Worm (Caenorhabditis elegans) whole organism, L2 larva: Measurements from ENCODE around the gene T05G5.4.

Source experiments
- C34F6.9 ChIP-seq: fragments of 150-350 bp; optimal IDR thresholded peaks from 2 replicates; lab custom pipeline; 2014; ENCODE audit warnings: missing biosample characterization, missing genetic modification characterization
- F13H6.1 ChIP-seq: sonication (generic microtip); optimal IDR thresholded peaks from 2 replicates; lab custom pipeline; 2016; ENCODE audit warnings: missing genetic modification characterization, missing compliant biosample characterization
- R02D3.7 ChIP-seq: fragments of 150-350 bp; optimal IDR thresholded peaks from 2 replicates; lab custom pipeline; 2014; ENCODE audit warnings: missing biosample characterization, missing genetic modification characterization
- Y55F3AM.14 ChIP-seq: fragments of 200-800 bp; sonication (Bioruptor generic); optimal IDR thresholded peaks from 2 replicates; lab custom pipeline; 2018; ENCODE audit warnings: mild to moderate bottlenecking, missing genetic modification characterization, missing compliant biosample characterization
- ZK546.5 ChIP-seq: sonication (generic microtip); optimal IDR thresholded peaks from 2 replicates; lab custom pipeline; 2017; ENCODE audit warnings: missing biosample characterization, missing genetic modification characterization
- alr-1 ChIP-seq: fragments of 150-350 bp; optimal IDR thresholded peaks from 2 replicates; lab custom pipeline; 2014; ENCODE audit warnings: missing biosample characterization, missing genetic modification characterization
- aly-2 ChIP-seq: fragments of 150-350 bp; optimal IDR thresholded peaks from 2 replicates; lab custom pipeline; 2014; ENCODE audit warnings: missing biosample characterization, missing genetic modification characterization
- ama-1 ChIP-seq: fragments of 150-350 bp; optimal IDR thresholded peaks from 2 replicates; lab custom pipeline; 2018; ENCODE audit warnings: inconsistent platforms
- blmp-1 ChIP-seq: sonication (generic microtip); optimal IDR thresholded peaks from 2 replicates; lab custom pipeline; 2017; ENCODE audit warnings: missing genetic modification characterization, mild to moderate bottlenecking, missing compliant biosample characterization, antibody characterized with exemption, moderate library complexity; ENCODE audit not compliant: insufficient read depth
- ceh-16 ChIP-seq: fragments of 150-350 bp; optimal IDR thresholded peaks from 2 replicates; lab custom pipeline; 2014; ENCODE audit warnings: missing biosample characterization, missing genetic modification characterization
- ceh-82 ChIP-seq: fragments of 150-350 bp; optimal IDR thresholded peaks from 2 replicates; lab custom pipeline; 2014; ENCODE audit warnings: missing biosample characterization, missing genetic modification characterization
- crh-2 ChIP-seq: sonication (generic microtip); optimal IDR thresholded peaks from 2 replicates; lab custom pipeline; 2017; ENCODE audit warnings: missing biosample characterization, missing genetic modification characterization
- dmd-4 ChIP-seq: sonication (generic microtip); optimal IDR thresholded peaks from 2 replicates; lab custom pipeline; 2017; ENCODE audit warnings: missing biosample characterization, missing genetic modification characterization
- egl-27 ChIP-seq: sonication (generic microtip); optimal IDR thresholded peaks from 3 replicates; lab custom pipeline; 2017; ENCODE audit warnings: missing biosample characterization, missing genetic modification reagents, missing genetic modification characterization
- elt-1 ChIP-seq: fragments of 150-350 bp; optimal IDR thresholded peaks from 2 replicates; lab custom pipeline; 2014; ENCODE audit warnings: missing biosample characterization, missing genetic modification characterization
- elt-3 ChIP-seq: sonication (generic microtip); optimal IDR thresholded peaks from 2 replicates; lab custom pipeline; 2017; ENCODE audit warnings: missing biosample characterization, missing genetic modification characterization
- fos-1 ChIP-seq: fragments of 150-350 bp; optimal IDR thresholded peaks from 2 replicates; lab custom pipeline; 2014; ENCODE audit warnings: missing biosample characterization, missing genetic modification characterization
- gmeb-1 ChIP-seq: fragments of 150-350 bp; optimal IDR thresholded peaks from 2 replicates; lab custom pipeline; 2014; ENCODE audit warnings: missing biosample characterization, missing genetic modification characterization
- lin-11 ChIP-seq: fragments of 150-350 bp; sonication (generic microtip); optimal IDR thresholded peaks from 2 replicates; lab custom pipeline; 2014; ENCODE audit warnings: missing biosample characterization, missing genetic modification characterization, inconsistent platforms, mixed read lengths
- lin-13 ChIP-seq: fragments of 150-350 bp; optimal IDR thresholded peaks from 2 replicates; lab custom pipeline; 2014; ENCODE audit warnings: missing biosample characterization, missing genetic modification reagents, missing genetic modification characterization
- lin-39 ChIP-seq: fragments of 150-350 bp; optimal IDR thresholded peaks from 2 replicates; lab custom pipeline; 2014; ENCODE audit warnings: missing biosample characterization, missing genetic modification reagents, missing genetic modification characterization
- lsy-2 ChIP-seq, 2 experiments: fragments of 150-350 bp in 1 of 2; sonication (generic microtip) in 1 of 2; optimal IDR thresholded peaks; 2 replicates each; lab custom pipeline; 2014 to 2017; ENCODE audit warnings: missing biosample characterization in 2 of 2, missing genetic modification characterization in 2 of 2
- mab-5 ChIP-seq: fragments of 150-350 bp; optimal IDR thresholded peaks from 2 replicates; lab custom pipeline; 2014; ENCODE audit warnings: missing biosample characterization, missing genetic modification characterization
- mbf-1 ChIP-seq: sonication (generic microtip); optimal IDR thresholded peaks from 2 replicates; lab custom pipeline; 2017; ENCODE audit warnings: missing biosample characterization, missing genetic modification characterization
- mdl-1 ChIP-seq, 2 experiments: fragments of 150-350 bp in 1 of 2; sonication (generic microtip) in 1 of 2; optimal IDR thresholded peaks; 2 replicates each; lab custom pipeline; 2017; ENCODE audit warnings: missing biosample characterization in 2 of 2, missing genetic modification characterization in 2 of 2
- nhr-10 ChIP-seq: sonication (generic microtip); optimal IDR thresholded peaks from 2 replicates; lab custom pipeline; 2017; ENCODE audit warnings: missing biosample characterization, missing genetic modification characterization
- nhr-11 ChIP-seq: fragments of 150-350 bp; optimal IDR thresholded peaks from 2 replicates; lab custom pipeline; 2014; ENCODE audit warnings: missing biosample characterization, missing genetic modification characterization
- nhr-12 ChIP-seq: fragments of 150-350 bp; optimal IDR thresholded peaks from 2 replicates; lab custom pipeline; 2014; ENCODE audit warnings: missing biosample characterization, missing genetic modification characterization
- nhr-129 ChIP-seq: fragments of 150-350 bp; optimal IDR thresholded peaks from 2 replicates; lab custom pipeline; 2014; ENCODE audit warnings: missing biosample characterization, missing genetic modification characterization
- nhr-21 ChIP-seq: fragments of 150-350 bp; optimal IDR thresholded peaks from 2 replicates; lab custom pipeline; 2014; ENCODE audit warnings: missing biosample characterization, missing genetic modification characterization
- nhr-23 ChIP-seq: fragments of 150-350 bp; optimal IDR thresholded peaks from 2 replicates; lab custom pipeline; 2014; ENCODE audit warnings: missing biosample characterization, missing genetic modification reagents, missing genetic modification characterization
- nhr-237 ChIP-seq: fragments of 150-350 bp; optimal IDR thresholded peaks from 2 replicates; lab custom pipeline; 2014; ENCODE audit warnings: missing biosample characterization, missing genetic modification characterization
- nhr-25 ChIP-seq: fragments of 150-350 bp; sonication (generic microtip); optimal IDR thresholded peaks from 3 replicates; lab custom pipeline; 2014; ENCODE audit warnings: missing biosample characterization, missing genetic modification characterization
- nhr-6 ChIP-seq: fragments of 150-350 bp; optimal IDR thresholded peaks from 2 replicates; lab custom pipeline; 2014; ENCODE audit warnings: missing biosample characterization, missing genetic modification characterization
- nhr-77 ChIP-seq: fragments of 150-350 bp; optimal IDR thresholded peaks from 2 replicates; lab custom pipeline; 2014; ENCODE audit warnings: missing biosample characterization, missing genetic modification characterization
- peb-1 ChIP-seq: fragments of 150-350 bp; optimal IDR thresholded peaks from 2 replicates; lab custom pipeline; 2014; ENCODE audit warnings: missing biosample characterization, missing genetic modification characterization
- sem-4 ChIP-seq: fragments of 150-350 bp; optimal IDR thresholded peaks from 2 replicates; lab custom pipeline; 2014; ENCODE audit warnings: missing biosample characterization, missing genetic modification reagents, missing genetic modification characterization
- skn-1 ChIP-seq: sonication (generic microtip); optimal IDR thresholded peaks from 2 replicates; lab custom pipeline; 2017; ENCODE audit warnings: missing biosample characterization, missing genetic modification characterization
- sma-3 ChIP-seq: sonication (generic microtip); optimal IDR thresholded peaks from 2 replicates; lab custom pipeline; 2016; ENCODE audit warnings: missing genetic modification reagents, missing genetic modification characterization, missing compliant biosample characterization
- sma-9 ChIP-seq, 2 experiments: fragments of 150-350 bp in 1 of 2; sonication (generic microtip) in 1 of 2; optimal IDR thresholded peaks; 2 replicates each; lab custom pipeline; 2014 to 2016; ENCODE audit warnings: missing genetic modification characterization in 2 of 2, mild to moderate bottlenecking in 1 of 2, missing biosample characterization in 1 of 2, missing compliant biosample characterization in 1 of 2, missing genetic modification reagents in 1 of 2, moderate library complexity in 1 of 2
- snpc-4 ChIP-seq: fragments of 150-350 bp; optimal IDR thresholded peaks from 2 replicates; lab custom pipeline; 2014; ENCODE audit warnings: missing biosample characterization, missing genetic modification characterization
- unc-39 ChIP-seq: fragments of 150-350 bp; optimal IDR thresholded peaks from 2 replicates; lab custom pipeline; 2014; ENCODE audit warnings: missing biosample characterization, missing genetic modification characterization
- unc-55 ChIP-seq: fragments of 150-350 bp; sonication (generic microtip); optimal IDR thresholded peaks from 3 replicates; lab custom pipeline; 2014; ENCODE audit warnings: missing biosample characterization, missing genetic modification reagents, missing genetic modification characterization
- unc-62 ChIP-seq: fragments of 150-350 bp; optimal IDR thresholded peaks from 2 replicates; lab custom pipeline; 2014; ENCODE audit warnings: missing biosample characterization, missing genetic modification reagents, missing genetic modification characterization
- zag-1 ChIP-seq: fragments of 150-350 bp; optimal IDR thresholded peaks from 2 replicates; lab custom pipeline; 2014; ENCODE audit warnings: missing biosample characterization, missing genetic modification characterization
- ztf-1 ChIP-seq: fragments of 200-800 bp; sonication (Bioruptor generic); conservative IDR thresholded peaks from 2 replicates; pipeline ENCODE4 v1.3.6; 2022; ENCODE audit warnings: missing genetic modification characterization, missing compliant biosample characterization
- ztf-11 ChIP-seq: sonication (generic microtip); optimal IDR thresholded peaks from 2 replicates; lab custom pipeline; 2017; ENCODE audit warnings: missing biosample characterization, missing genetic modification characterization
- ztf-4 ChIP-seq: fragments of 150-350 bp; optimal IDR thresholded peaks from 2 replicates; lab custom pipeline; 2014; ENCODE audit warnings: missing biosample characterization, missing genetic modification characterization

T05G5.4 gene

ce11 chrIII:9780254-9780653 is 31.5 kb downstream of the T05G5.4 start, which contains the start of gene sqv-3:
Gene sqv-3, minus strand, starts transcription at chrIII:9780354.
- TF ChIP-seq peb-1 (tag; lab: Kevin White, UChicago) (no peak), nhr-11 (tag; lab: Kevin White, UChicago) (no peak), gmeb-1 (tag; lab: Kevin White, UChicago) (no peak)

DNA sequence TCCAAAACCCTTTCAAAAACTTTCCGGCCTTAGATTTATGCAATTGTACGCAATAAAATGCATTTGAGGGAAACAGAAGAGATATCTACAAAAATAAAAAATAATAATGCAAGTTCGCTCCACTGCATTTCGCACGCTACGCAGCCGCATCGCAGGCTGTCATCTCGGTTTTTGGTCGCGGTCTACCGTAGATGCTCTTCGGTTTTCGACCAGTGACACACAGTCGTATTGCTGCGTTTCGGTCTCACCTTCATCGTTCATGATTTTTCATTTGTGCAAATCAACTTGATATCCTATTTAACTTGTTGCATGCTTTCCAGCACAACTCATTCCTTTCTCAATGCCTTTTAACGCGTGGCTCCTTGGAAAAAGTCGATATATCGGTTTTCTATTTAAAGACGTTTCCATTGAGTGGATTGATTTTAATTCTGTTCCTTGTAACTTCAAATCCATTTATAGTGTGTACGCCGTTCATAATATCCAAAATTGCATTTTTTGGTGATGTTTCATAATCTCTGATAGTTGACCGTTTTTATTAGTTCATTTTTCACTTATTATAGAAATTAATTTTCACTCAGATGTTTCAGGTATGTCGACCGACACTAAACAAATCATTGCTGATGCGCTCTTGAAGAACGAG is 32.1 kb downstream of the T05G5.4 start, which contains the start of gene vha-1:
Gene vha-1, plus strand, starts transcription at position 590 of the 640 bp plus-strand sequence.
- no peak for TF ChIP-seq nhr-11 (tag; lab: Kevin White, UChicago)
- no peak for TF ChIP-seq dmd-4 (tag; lab: Kevin White, UChicago)
- peak; percentile 43 for TF ChIP-seq mab-5 (tag; lab: Kevin White, UChicago)
- TF ChIP-seq blmp-1 (tag; lab: Kevin White, UChicago) = peak; percentile 56
- TF ChIP-seq C34F6.9 = peak; percentile 98
- peak; percentile 74 for TF ChIP-seq F13H6.1 (tag; lab: Kevin White, UChicago)
- no peak for TF ChIP-seq nhr-10 (tag; lab: Kevin White, UChicago)
- no peak for TF ChIP-seq nhr-77 (tag; lab: Kevin White, UChicago)
- TF ChIP-seq nhr-6 (tag; lab: Kevin White, UChicago) = peak; percentile 39
- TF ChIP-seq lin-13 (GFP tag; lab: Kevin White, UChicago) = peak; percentile 85
- TF ChIP-seq Y55F3AM.14 (GFP tag; lab: Kevin White, UChicago) = no peak
- TF ChIP-seq sma-3 (GFP tag; lab: Kevin White, UChicago) = peak; percentile 83
- TF ChIP-seq ztf-11 = no peak
- no peak for TF ChIP-seq mbf-1 (tag; lab: Kevin White, UChicago)
- peak; percentile 75 for TF ChIP-seq nhr-25 (tag; lab: Kevin White, UChicago)
- no peak for TF ChIP-seq skn-1 (tag; lab: Kevin White, UChicago)
- peak; percentile 97 for TF ChIP-seq unc-55 (GFP tag; lab: Kevin White, UChicago)
- TF ChIP-seq ceh-82 (tag; lab: Kevin White, UChicago) = peak; percentile 55
- TF ChIP-seq elt-3 (tag; lab: Kevin White, UChicago) = no peak
- no peak for TF ChIP-seq ceh-16 (tag; lab: Kevin White, UChicago)
- TF ChIP-seq sma-9 (GFP tag; optimal IDR thresholded peaks at IDR 0.05; lab: Kevin White, UChicago) = peak; percentile 40
- no peak for TF ChIP-seq sma-9 (tag; optimal IDR thresholded peaks at IDR 0.05; lab: Kevin White, UChicago)
- TF ChIP-seq ZK546.5 (tag; lab: Kevin White, UChicago) = peak; percentile 42
- TF ChIP-seq ztf-1 (GFP tag; lab: Robert Waterston, UW) = no peak
- peak; percentile 78 for TF ChIP-seq ama-1 (lab: Kevin White, UChicago)
- TF ChIP-seq crh-2 (tag; lab: Kevin White, UChicago) = peak; percentile 95
- TF ChIP-seq peb-1 (tag; lab: Kevin White, UChicago) = no peak
- no peak for TF ChIP-seq nhr-237
- TF ChIP-seq zag-1 = peak; percentile 69
- TF ChIP-seq sem-4 (tag; lab: Kevin White, UChicago) = no peak
- peak; percentile 79 for TF ChIP-seq gmeb-1 (tag; lab: Kevin White, UChicago)
- peak; percentile 88 for TF ChIP-seq nhr-129 (tag; lab: Kevin White, UChicago)
- TF ChIP-seq egl-27 (tag; lab: Kevin White, UChicago) = peak; percentile 46
- no peak for TF ChIP-seq nhr-12 (tag; lab: Kevin White, UChicago)
- no peak for TF ChIP-seq elt-1
- TF ChIP-seq lsy-2 (tag; optimal IDR thresholded peaks at IDR 0.05; lab: Kevin White, UChicago) = peak; percentile 78 to 94
- TF ChIP-seq unc-39 (tag; lab: Kevin White, UChicago) = no peak
- TF ChIP-seq unc-62 (GFP tag; lab: Kevin White, UChicago) = no peak
- TF ChIP-seq mdl-1 (tag; optimal IDR thresholded peaks at IDR 0.05; lab: Kevin White, UChicago) = peak in 1 of 2 experiments; percentile 41
- TF ChIP-seq snpc-4 (tag; lab: Kevin White, UChicago) = peak; percentile 53
- TF ChIP-seq nhr-23 (tag; lab: Kevin White, UChicago) = no peak
- peak; percentile 81 for TF ChIP-seq nhr-21
- TF ChIP-seq lin-39 (tag; lab: Kevin White, UChicago) = no peak
- TF ChIP-seq fos-1 (tag; lab: Kevin White, UChicago) = peak; percentile 99
- no peak for TF ChIP-seq alr-1 (tag; lab: Kevin White, UChicago)
- peak; percentile 11 for TF ChIP-seq R02D3.7 (tag; lab: Kevin White, UChicago)
- peak; percentile 65 for TF ChIP-seq ztf-4 (tag; lab: Kevin White, UChicago)
- TF ChIP-seq aly-2 (tag; lab: Kevin White, UChicago) = no peak
- TF ChIP-seq lin-11 (tag; lab: Kevin White, UChicago) = peak; percentile 67
- TF ChIP-seq, all 48 proteins: peak for 26
